Worm (Caenorhabditis elegans) whole organism, L4 larva: ENCODE data around the gene C24B5.4.

Source experiments
- T20F7.1 ChIP-seq: fragments of 200-800 bp; sonication (Bioruptor generic); optimal IDR thresholded peaks from 2 replicates; lab custom pipeline; 2018; ENCODE audit warnings: mild to moderate bottlenecking, missing genetic modification characterization, missing compliant biosample characterization
- Y105C5A.15 ChIP-seq: fragments of 200-800 bp; sonication (Bioruptor generic); IDR thresholded peaks from 2 replicates; pipeline ENCODE4 v1.3.6; 2022; ENCODE audit warnings: missing genetic modification characterization, missing compliant biosample characterization
- Y75B8A.6 ChIP-seq: fragments of 200-800 bp; sonication (Bioruptor generic); IDR thresholded peaks from 2 replicates; pipeline ENCODE4 v1.3.6; 2022; ENCODE audit warnings: missing genetic modification reagents, missing genetic modification characterization, missing compliant biosample characterization
- aha-1 ChIP-seq: fragments of 150-350 bp; peaks from one replicate; lab custom pipeline; 2014; ENCODE audit warnings: missing biosample characterization, missing genetic modification characterization
- aly-2 ChIP-seq: sonication (generic microtip); optimal IDR thresholded peaks from 2 replicates; lab custom pipeline; 2018; ENCODE audit warnings: missing biosample characterization, missing genetic modification characterization
- arid-1 ChIP-seq: fragments of 200-800 bp; sonication (Bioruptor generic); conservative IDR thresholded peaks from 2 replicates; pipeline ENCODE4 v1.3.6; 2022; ENCODE audit warnings: missing genetic modification reagents, missing genetic modification characterization, missing compliant biosample characterization
- ceh-28 ChIP-seq: fragments of 150-350 bp; optimal IDR thresholded peaks from 2 replicates; lab custom pipeline; 2014; ENCODE audit warnings: missing biosample characterization, missing genetic modification reagents, missing genetic modification characterization
- ceh-32 ChIP-seq: sonication (generic microtip); optimal IDR thresholded peaks from 2 replicates; lab custom pipeline; 2016; ENCODE audit warnings: mild to moderate bottlenecking, missing genetic modification characterization, missing compliant biosample characterization; ENCODE audit not compliant: poor library complexity
- ceh-82 ChIP-seq: sonication (generic microtip); optimal IDR thresholded peaks from 2 replicates; lab custom pipeline; 2017; ENCODE audit warnings: missing biosample characterization, missing genetic modification characterization
- ces-1 ChIP-seq: fragments of 150-350 bp; sonication (generic microtip); optimal IDR thresholded peaks from 4 replicates; lab custom pipeline; 2014; ENCODE audit warnings: missing biosample characterization, missing genetic modification reagents, missing genetic modification characterization
- cey-2 ChIP-seq: sonication (generic microtip); optimal IDR thresholded peaks from 3 replicates; lab custom pipeline; 2017; ENCODE audit warnings: missing genetic modification characterization, mild to moderate bottlenecking, missing compliant biosample characterization, antibody characterized with exemption, borderline replicate concordance; ENCODE audit not compliant: insufficient read depth
- ctbp-1 ChIP-seq: fragments of 200-800 bp; sonication (Bioruptor generic); IDR thresholded peaks from 2 replicates; pipeline ENCODE4 v1.3.6; 2022; ENCODE audit warnings: missing genetic modification reagents, missing genetic modification characterization, missing compliant biosample characterization
- daf-19 ChIP-seq: fragments of 200-800 bp; sonication (Bioruptor generic); conservative IDR thresholded peaks from 2 replicates; pipeline ENCODE4 v1.3.6; 2022; ENCODE audit warnings: missing genetic modification characterization, missing compliant biosample characterization
- dmd-6 ChIP-seq: fragments of 200-800 bp; sonication (Bioruptor generic); IDR thresholded peaks from 2 replicates; pipeline ENCODE4 v1.3.6; 2022; ENCODE audit warnings: missing genetic modification reagents, missing genetic modification characterization, missing compliant biosample characterization
- dmd-9 ChIP-seq: fragments of 200-800 bp; sonication (Bioruptor generic); IDR thresholded peaks from 2 replicates; pipeline ENCODE4 v1.3.6; 2022; ENCODE audit warnings: missing genetic modification reagents, missing genetic modification characterization, missing compliant biosample characterization
- egl-43 ChIP-seq: fragments of 200-800 bp; sonication (Bioruptor generic); IDR thresholded peaks from 2 replicates; pipeline ENCODE4 v1.3.6; 2022; ENCODE audit warnings: missing genetic modification reagents, missing genetic modification characterization, missing compliant biosample characterization
- fkh-10 ChIP-seq: fragments of 150-350 bp; optimal IDR thresholded peaks from 2 replicates; lab custom pipeline; 2014; ENCODE audit warnings: missing biosample characterization, missing genetic modification reagents, missing genetic modification characterization
- lin-15B ChIP-seq: fragments of 150-350 bp; sonication (generic microtip); optimal IDR thresholded peaks from 3 replicates; lab custom pipeline; 2014; ENCODE audit warnings: missing biosample characterization, missing genetic modification characterization
- lin-38 ChIP-seq: fragments of 200-800 bp; sonication (Bioruptor generic); IDR thresholded peaks from 2 replicates; pipeline ENCODE4 v1.3.6; 2022; ENCODE audit warnings: missing genetic modification reagents, missing genetic modification characterization, missing compliant biosample characterization
- lsy-2 ChIP-seq, 2 experiments: fragments of 150-350 bp in 1 of 2; sonication (generic microtip) in 1 of 2; optimal IDR thresholded peaks; 2 replicates each; lab custom pipeline; 2014 to 2017; ENCODE audit warnings: missing biosample characterization in 2 of 2, missing genetic modification characterization in 2 of 2
- madf-5 ChIP-seq, 2 experiments: fragments of 200-800 bp; sonication (Bioruptor generic); IDR thresholded peaks; 2 replicates each; pipeline ENCODE4 v1.3.6; 2022; ENCODE audit warnings: missing compliant biosample characterization in 2 of 2, missing genetic modification characterization in 2 of 2
- nhr-11 ChIP-seq: fragments of 150-350 bp; optimal IDR thresholded peaks from 2 replicates; lab custom pipeline; 2014; ENCODE audit warnings: missing biosample characterization, missing genetic modification characterization
- nhr-237 ChIP-seq: sonication (generic microtip); optimal IDR thresholded peaks from 2 replicates; lab custom pipeline; 2017; ENCODE audit warnings: missing biosample characterization, missing genetic modification characterization
- nhr-25 ChIP-seq: sonication (generic microtip); optimal IDR thresholded peaks from 2 replicates; lab custom pipeline; 2017; ENCODE audit warnings: missing genetic modification characterization, mild to moderate bottlenecking, missing compliant biosample characterization, antibody characterized with exemption, moderate library complexity, borderline replicate concordance; ENCODE audit not compliant: insufficient read depth
- nhr-41 ChIP-seq: fragments of 200-800 bp; sonication (Bioruptor generic); IDR thresholded peaks from 2 replicates; pipeline ENCODE4 v1.3.6; 2022; ENCODE audit warnings: missing genetic modification reagents, missing genetic modification characterization, missing compliant biosample characterization
- saeg-2 ChIP-seq: fragments of 200-800 bp; sonication (Bioruptor generic); IDR thresholded peaks from 2 replicates; pipeline ENCODE4 v1.3.6; 2022; ENCODE audit warnings: missing genetic modification reagents, missing genetic modification characterization, missing compliant biosample characterization
- unc-130 ChIP-seq: sonication (generic microtip); optimal IDR thresholded peaks from 2 replicates; lab custom pipeline; 2016; ENCODE audit warnings: missing genetic modification reagents, missing genetic modification characterization, missing compliant biosample characterization
- unc-62 ChIP-seq, 3 experiments: fragments of 150-350 bp in 1 of 3; sonication (generic microtip); optimal IDR thresholded peaks in 2 of 3; peaks in 1 of 3; 1 replicate in 1 of 3; 2 replicates in 2 of 3; lab custom pipeline; 2014 to 2017; ENCODE audit warnings: missing biosample characterization in 3 of 3, missing genetic modification characterization in 3 of 3, missing genetic modification reagents in 3 of 3, missing genotype in 1 of 3
- ztf-11 ChIP-seq: fragments of 150-350 bp; optimal IDR thresholded peaks from 2 replicates; lab custom pipeline; 2014; ENCODE audit warnings: missing biosample characterization, missing genetic modification characterization
- ztf-7 ChIP-seq: fragments of 150-350 bp; optimal IDR thresholded peaks from 2 replicates; lab custom pipeline; 2014; ENCODE audit warnings: missing biosample characterization, missing genetic modification characterization

The C24B5.4 gene

ce11 chrV:9194055-9194454 is 3.1 kb downstream of the C24B5.4 start:
- TF ChIP-seq egl-43 (no peak), T20F7.1 (GFP tag; lab: Kevin White, UChicago) (no peak), madf-5 (GFP tag; IDR thresholded peaks at IDR 0.05; lab: Robert Waterston, UW) (no peak), Y105C5A.15 (no peak), nhr-237 (tag; lab: Kevin White, UChicago) (no peak), ces-1 (GFP tag; lab: Kevin White, UChicago) (peak; percentile 56), nhr-41 (GFP tag; lab: Robert Waterston, UW) (no peak), daf-19 (GFP tag; lab: Robert Waterston, UW) (no peak), arid-1 (GFP tag; lab: Robert Waterston, UW) (no peak), ctbp-1 (GFP tag; lab: Robert Waterston, UW) (peak; percentile 54; the same call in 1 of the 2 replicates), saeg-2 (GFP tag; lab: Robert Waterston, UW) (no peak), ceh-28 (tag; lab: Kevin White, UChicago) (no peak)
- TF ChIP-seq, all 104 proteins: peak for 2

DNA sequence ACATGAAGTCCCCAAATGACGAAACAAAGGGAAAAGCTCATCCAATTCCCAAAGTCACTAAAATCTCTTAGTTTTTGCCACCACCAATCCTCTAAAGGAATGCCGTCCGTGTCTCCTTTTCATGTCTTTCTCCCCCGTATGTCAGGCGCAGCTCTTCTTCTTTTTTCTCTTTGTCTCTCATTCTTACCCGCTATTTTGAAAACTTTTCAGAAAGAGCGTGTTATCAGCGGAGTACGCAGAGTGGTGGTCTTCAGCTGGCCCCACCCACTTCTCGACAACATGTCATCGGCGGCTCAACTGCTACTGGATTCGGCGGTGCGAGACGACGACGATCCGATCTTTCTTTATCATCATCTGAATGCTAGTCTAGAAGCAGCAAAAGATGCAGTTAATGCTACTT is 5.7 kb downstream of the C24B5.4 start, which contains the start of gene sphr-1:
Gene sphr-1 (plus strand): TSS at position 205 of the 400 bp plus-strand sequence.
- TF ChIP-seq ceh-82 (tag; lab: Kevin White, UChicago) (no peak), unc-62 (GFP tag; optimal IDR thresholded peaks at IDR 0.05 in 1 of 2; lab: Kevin White, UChicago) (peak in 1 of 2 experiments; percentile 95), unc-62 (tag; optimal IDR thresholded peaks at IDR 0.05; lab: Kevin White, UChicago) (no peak), aha-1 (tag; lab: Kevin White, UChicago) (peak; percentile 5), fkh-10 (peak; percentile 6), ctbp-1 (GFP tag; lab: Robert Waterston, UW) (0 out of 2 replicates have a peak, but pooled peaks have one; percentile 36), lin-15B (tag; lab: Kevin White, UChicago) (no peak)

DNA sequence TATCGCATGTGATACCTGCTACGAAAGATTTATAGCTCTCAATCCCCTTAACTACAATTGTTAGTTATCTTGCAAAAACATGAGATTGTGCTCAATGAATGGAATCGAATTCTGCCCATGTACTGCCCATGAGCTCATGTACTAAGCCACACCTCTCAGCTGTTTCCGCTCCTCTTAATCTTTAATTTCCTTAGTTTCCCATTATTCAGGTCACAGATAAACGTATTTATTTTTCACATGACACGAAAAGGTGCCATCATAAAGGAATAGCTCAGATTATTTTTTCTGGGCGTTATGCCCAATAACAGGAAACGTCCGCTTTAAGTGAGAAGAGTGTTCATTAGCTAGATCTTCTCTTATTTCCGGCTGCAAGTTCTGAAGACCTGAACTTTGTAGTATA is 11.1 kb downstream of the C24B5.4 start:
- TF ChIP-seq aha-1 (tag; lab: Kevin White, UChicago): peak; percentile 20
- TF ChIP-seq ztf-7 (tag; lab: Kevin White, UChicago): no peak

- TF ChIP-seq madf-5 (GFP tag; IDR thresholded peaks at IDR 0.05; lab: Robert Waterston, UW) (no peak), cey-2 (tag; lab: Kevin White, UChicago) (no peak), aha-1 (tag; lab: Kevin White, UChicago) (peak; percentile 8)
These were observed 13.2 kb downstream of the C24B5.4 start for ce11 chrV:9183718-9184441.

DNA sequence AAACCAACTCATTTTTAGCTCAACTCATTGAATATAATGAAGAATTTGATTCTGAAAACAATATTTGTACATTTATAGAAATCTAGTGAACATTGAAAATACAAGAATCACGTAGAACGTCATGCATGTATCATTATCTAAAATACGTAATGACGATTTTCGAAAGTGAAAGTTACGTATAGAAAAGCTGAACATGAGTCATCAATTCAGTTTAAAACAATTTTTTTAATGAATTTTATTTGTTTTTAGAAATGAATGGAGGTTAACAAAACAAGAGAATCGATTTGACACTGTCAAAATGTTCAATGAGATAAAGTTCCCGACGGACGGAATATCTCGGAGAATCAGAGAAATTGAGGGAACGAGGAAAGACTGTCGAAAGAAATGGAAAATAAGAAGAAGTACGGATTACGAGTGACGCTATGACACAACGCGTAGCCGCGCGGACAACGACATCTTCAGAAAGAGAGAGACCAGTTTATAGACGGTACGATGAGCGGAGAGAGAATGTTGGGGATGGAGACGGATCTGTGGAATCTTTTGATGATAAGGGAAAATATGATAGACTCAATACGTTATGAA is 15.4 kb downstream of the C24B5.4 start, which contains the start of gene ptr-1:
Gene ptr-1 (minus strand): TSS at position 51 of the 582 bp plus-strand sequence.
- TF ChIP-seq ztf-11 (tag; lab: Kevin White, UChicago) (no peak), nhr-11 (tag; lab: Kevin White, UChicago) (no peak), dmd-6 (GFP tag; lab: Robert Waterston, UW) (no peak), dmd-9 (GFP tag; lab: Robert Waterston, UW) (no peak), nhr-25 (no peak), ceh-32 (tag; lab: Kevin White, UChicago) (no peak), Y75B8A.6 (GFP tag; lab: Robert Waterston, UW) (no peak), lin-38 (GFP tag; lab: Robert Waterston, UW) (no peak), aha-1 (tag; lab: Kevin White, UChicago) (no peak), T20F7.1 (GFP tag; lab: Kevin White, UChicago) (no peak), ceh-82 (tag; lab: Kevin White, UChicago) (no peak), lsy-2 (tag; optimal IDR thresholded peaks at IDR 0.05; lab: Kevin White, UChicago) (no peak), aly-2 (tag; lab: Kevin White, UChicago) (no peak), unc-130 (no peak)
